Fruit fly (Drosophila melanogaster) whole organism, embryonic: ENCODE measurements around the gene MTF-1.

ENCODE experiments used
- Adf1 ChIP-seq: fragments of 200-800 bp; sonication (Bioruptor generic); IDR thresholded peaks from 2 replicates; pipeline ENCODE4 v1.3.6; 2022; ENCODE audit warnings: missing biosample characterization, missing genetic modification characterization
- Aef1 ChIP-seq: fragments of 200-800 bp; sonication (Bioruptor generic); IDR thresholded peaks from 3 replicates; pipeline ENCODE4 v1.3.6; 2022; ENCODE audit warnings: missing biosample characterization, missing genetic modification characterization
- Asciz ChIP-seq: fragments of 200-800 bp; sonication (Bioruptor generic); optimal IDR thresholded peaks from 2 replicates; lab custom pipeline; 2017; ENCODE audit warnings: missing biosample characterization, mild to moderate bottlenecking, missing genetic modification characterization, missing genetic modification reagents
- B-H1 ChIP-seq: fragments of 200-800 bp; sonication (Bioruptor generic); IDR thresholded peaks from 3 replicates; pipeline ENCODE4 v1.3.6; 2022; ENCODE audit warnings: missing biosample characterization, missing genetic modification characterization
- CG10366 ChIP-seq: fragments of 200-800 bp; sonication (Bioruptor generic); IDR thresholded peaks from 2 replicates; pipeline ENCODE4 v1.3.6; 2022; ENCODE audit warnings: missing biosample characterization, missing genetic modification characterization
- CG13424 ChIP-seq: fragments of 200-800 bp; sonication (Bioruptor generic); optimal IDR thresholded peaks from 2 replicates; lab custom pipeline; 2019; ENCODE audit warnings: missing biosample characterization, mild to moderate bottlenecking, missing genetic modification characterization, moderate library complexity
- CG14667 ChIP-seq: fragments of 200-800 bp; sonication (Bioruptor generic); IDR thresholded peaks from 2 replicates; pipeline ENCODE4 v1.3.6; 2022; ENCODE audit warnings: missing biosample characterization, missing genetic modification characterization
- CG14965 ChIP-seq: fragments of 200-800 bp; sonication (Bioruptor generic); optimal IDR thresholded peaks from 2 replicates; lab custom pipeline; 2016; ENCODE audit warnings: missing biosample characterization, missing genetic modification characterization, borderline replicate concordance
- CG15011 ChIP-seq: fragments of 200-800 bp; sonication (Bioruptor generic); optimal IDR thresholded peaks from 3 replicates; lab custom pipeline; 2018; ENCODE audit warnings: missing biosample characterization, mild to moderate bottlenecking, missing genetic modification characterization
- CG15601 ChIP-seq: fragments of 200-800 bp; sonication (Bioruptor generic); optimal IDR thresholded peaks from 3 replicates; lab custom pipeline; 2019; ENCODE audit warnings: missing biosample characterization, mild to moderate bottlenecking, missing genetic modification characterization, moderate library complexity
- CG17568 ChIP-seq: fragments of 200-800 bp; sonication (Bioruptor generic); optimal IDR thresholded peaks from 2 replicates; lab custom pipeline; 2018; ENCODE audit warnings: missing biosample characterization, mild to moderate bottlenecking, missing genetic modification characterization, moderate library complexity
- CG2889 ChIP-seq: fragments of 200-800 bp; sonication (Bioruptor generic); IDR thresholded peaks from 3 replicates; pipeline ENCODE4 v1.3.6; 2022; ENCODE audit warnings: missing biosample characterization, missing genetic modification characterization
- CG30403 ChIP-seq: fragments of 200-800 bp; sonication (Bioruptor generic); optimal IDR thresholded peaks from 3 replicates; lab custom pipeline; 2016; ENCODE audit warnings: missing biosample characterization, missing genetic modification characterization
- CG31224 ChIP-seq: fragments of 200-800 bp; sonication (Bioruptor generic); IDR thresholded peaks from 2 replicates; pipeline ENCODE4 v1.3.6; 2022; ENCODE audit warnings: missing biosample characterization, missing genetic modification characterization
- CG42726 ChIP-seq: fragments of 200-800 bp; sonication (Bioruptor generic); IDR thresholded peaks from 2 replicates; pipeline ENCODE4 v1.3.6; 2022; ENCODE audit warnings: missing biosample characterization, missing genetic modification characterization; ENCODE audit not compliant: partially characterized antibody
- CG5180 ChIP-seq: fragments of 200-800 bp; sonication (Bioruptor generic); optimal IDR thresholded peaks from 3 replicates; lab custom pipeline; 2017; ENCODE audit warnings: missing biosample characterization, missing genetic modification characterization, mild to moderate bottlenecking, moderate library complexity, missing genetic modification reagents
- CG5953 ChIP-seq: fragments of 200-800 bp; sonication (Bioruptor generic); IDR thresholded peaks from 2 replicates; pipeline ENCODE4 v1.3.6; 2022; ENCODE audit warnings: missing biosample characterization, missing genetic modification characterization
- CG6254 ChIP-seq: fragments of 200-800 bp; sonication (Bioruptor generic); optimal IDR thresholded peaks from 3 replicates; lab custom pipeline; 2017; ENCODE audit warnings: mild to moderate bottlenecking, missing biosample characterization, missing genetic modification reagents, missing genetic modification characterization
- CG6813 ChIP-seq: fragments of 200-800 bp; sonication (Bioruptor generic); optimal IDR thresholded peaks from 2 replicates; lab custom pipeline; 2017; ENCODE audit warnings: missing biosample characterization, missing genetic modification characterization, mild to moderate bottlenecking, moderate library complexity, missing genetic modification reagents
- CG6854 ChIP-seq: fragments of 200-800 bp; sonication (Bioruptor generic); optimal IDR thresholded peaks from 3 replicates; lab custom pipeline; 2017; ENCODE audit warnings: missing biosample characterization, mild to moderate bottlenecking, missing genetic modification characterization
- Elba2 ChIP-seq: fragments of 200-800 bp; sonication (Bioruptor generic); optimal IDR thresholded peaks from 3 replicates; lab custom pipeline; 2016; ENCODE audit warnings: missing biosample characterization, missing genetic modification characterization
- NC2α ChIP-seq: fragments of 200-800 bp; sonication (Bioruptor generic); optimal IDR thresholded peaks from 2 replicates; lab custom pipeline; 2016; ENCODE audit warnings: missing biosample characterization, missing genetic modification characterization
- NFAT ChIP-seq: fragments of 200-800 bp; sonication (Bioruptor generic); IDR thresholded peaks from 2 replicates; pipeline ENCODE4 v1.3.6; 2022; ENCODE audit warnings: missing biosample characterization, missing genetic modification characterization
- Nf-YB ChIP-seq: fragments of 200-800 bp; sonication (Bioruptor generic); optimal IDR thresholded peaks from 3 replicates; lab custom pipeline; 2019; ENCODE audit warnings: missing biosample characterization, mild to moderate bottlenecking, missing genetic modification characterization, moderate library complexity
- Poxn ChIP-seq: fragments of 200-800 bp; sonication (Bioruptor generic); IDR thresholded peaks from 2 replicates; pipeline ENCODE4 v1.3.6; 2022; ENCODE audit warnings: missing biosample characterization, missing genetic modification characterization
- Sox100B ChIP-seq: fragments of 200-800 bp; sonication (Bioruptor generic); optimal IDR thresholded peaks from 3 replicates; lab custom pipeline; 2018; ENCODE audit warnings: missing biosample characterization, mild to moderate bottlenecking, missing genetic modification characterization
- Spps ChIP-seq: fragments of 200-800 bp; sonication (Bioruptor generic); optimal IDR thresholded peaks from 2 replicates; lab custom pipeline; 2018; ENCODE audit warnings: missing biosample characterization, mild to moderate bottlenecking, missing genetic modification characterization
- Xbp1 ChIP-seq: fragments of 200-800 bp; sonication (Bioruptor generic); optimal IDR thresholded peaks from 3 replicates; lab custom pipeline; 2016; ENCODE audit warnings: missing biosample characterization, mild to moderate bottlenecking, missing genetic modification characterization
- ase ChIP-seq: fragments of 200-800 bp; sonication (Bioruptor generic); IDR thresholded peaks from 3 replicates; pipeline ENCODE4 v1.3.6; 2022; ENCODE audit warnings: missing biosample characterization, missing genetic modification characterization
- az2 ChIP-seq: fragments of 200-800 bp; sonication (Bioruptor generic); optimal IDR thresholded peaks from 3 replicates; lab custom pipeline; 2016; ENCODE audit warnings: missing biosample characterization, missing genetic modification characterization
- bcd ChIP-seq: fragments of 200-800 bp; sonication (Bioruptor generic); optimal IDR thresholded peaks from 2 replicates; lab custom pipeline; 2017; ENCODE audit warnings: missing biosample characterization, mild to moderate bottlenecking, missing genetic modification characterization
- br ChIP-seq: fragments of >200 bp; optimal IDR thresholded peaks from 2 replicates; lab custom pipeline; 2017
- dati ChIP-seq: fragments of 200-800 bp; sonication (Bioruptor generic); IDR thresholded peaks from 2 replicates; pipeline ENCODE4 v1.3.6; 2022; ENCODE audit warnings: missing biosample characterization, missing genetic modification characterization
- fd3F ChIP-seq: fragments of 200-800 bp; sonication (Bioruptor generic); optimal IDR thresholded peaks from 2 replicates; lab custom pipeline; 2018; ENCODE audit warnings: missing biosample characterization, mild to moderate bottlenecking, missing genetic modification characterization, moderate library complexity
- gfzf ChIP-seq: fragments of 200-800 bp; sonication (Bioruptor generic); optimal IDR thresholded peaks from 2 replicates; lab custom pipeline; 2016; ENCODE audit warnings: missing biosample characterization, mild to moderate bottlenecking, missing genetic modification characterization, moderate library complexity
- hbn ChIP-seq: fragments of 200-800 bp; sonication (Bioruptor generic); IDR thresholded peaks from 2 replicates; pipeline ENCODE4 v1.3.6; 2022; ENCODE audit warnings: missing biosample characterization, missing genetic modification characterization; ENCODE audit not compliant: partially characterized antibody
- her ChIP-seq: fragments of 200-800 bp; sonication (Bioruptor generic); optimal IDR thresholded peaks from 2 replicates; lab custom pipeline; 2016; ENCODE audit warnings: missing biosample characterization, missing genetic modification characterization
- hkb ChIP-seq, 2 experiments: fragments of 200-800 bp in 1 of 2; fragments of >200 bp in 1 of 2; sonication (Bioruptor generic) in 1 of 2; IDR thresholded peaks in 1 of 2; optimal IDR thresholded peaks in 1 of 2; 2 replicates each; pipeline versions ENCODE4 v1.3.6 to Lab custom; 2017 to 2022; ENCODE audit warnings: missing biosample characterization in 1 of 2, missing genetic modification characterization in 1 of 2
- kah ChIP-seq: fragments of 200-800 bp; sonication (Bioruptor generic); optimal IDR thresholded peaks from 2 replicates; lab custom pipeline; 2018; ENCODE audit warnings: missing biosample characterization, mild to moderate bottlenecking, missing genetic modification characterization
- kni ChIP-seq: fragments of 200-800 bp; sonication (Bioruptor generic); optimal IDR thresholded peaks from 3 replicates; lab custom pipeline; 2017; ENCODE audit warnings: mild to moderate bottlenecking, missing biosample characterization, missing genetic modification reagents, missing genetic modification characterization
- lilli ChIP-seq: fragments of 200-800 bp; sonication (Bioruptor generic); optimal IDR thresholded peaks from 3 replicates; lab custom pipeline; 2016; ENCODE audit warnings: missing biosample characterization, missing genetic modification characterization
- mam ChIP-seq: fragments of 200-800 bp; sonication (Bioruptor generic); optimal IDR thresholded peaks from 3 replicates; lab custom pipeline; 2016; ENCODE audit warnings: missing biosample characterization, missing genetic modification characterization
- repo ChIP-seq: fragments of 200-800 bp; sonication (Bioruptor generic); optimal IDR thresholded peaks from 2 replicates; lab custom pipeline; 2016; ENCODE audit warnings: missing biosample characterization, missing genetic modification characterization
- sens-2 ChIP-seq: fragments of 200-800 bp; sonication (Bioruptor generic); IDR thresholded peaks from 2 replicates; pipeline ENCODE4 v1.3.6; 2022; ENCODE audit warnings: missing biosample characterization, missing genetic modification characterization
- tin ChIP-seq: fragments of 200-800 bp; sonication (Bioruptor generic); optimal IDR thresholded peaks from 3 replicates; lab custom pipeline; 2016; ENCODE audit warnings: missing biosample characterization, missing genetic modification characterization
- usp ChIP-seq: fragments of >200 bp; optimal IDR thresholded peaks from 2 replicates; lab custom pipeline; 2017; ENCODE audit warnings: missing biosample characterization, missing genetic modification characterization
- wor ChIP-seq: fragments of 200-800 bp; sonication (Bioruptor generic); IDR thresholded peaks from 2 replicates; pipeline ENCODE4 v1.3.6; 2022; ENCODE audit warnings: missing biosample characterization, missing genetic modification characterization
- z ChIP-seq: fragments of 200-800 bp; sonication (Bioruptor generic); IDR thresholded peaks from 3 replicates; pipeline ENCODE4 v1.3.6; 2022; ENCODE audit warnings: missing biosample characterization, missing genetic modification characterization
- zen ChIP-seq: fragments of 200-800 bp; sonication (Bioruptor generic); optimal IDR thresholded peaks from 3 replicates; lab custom pipeline; 2018; ENCODE audit warnings: missing biosample characterization, mild to moderate bottlenecking, missing genetic modification characterization, moderate library complexity

Gene MTF-1

DNA sequence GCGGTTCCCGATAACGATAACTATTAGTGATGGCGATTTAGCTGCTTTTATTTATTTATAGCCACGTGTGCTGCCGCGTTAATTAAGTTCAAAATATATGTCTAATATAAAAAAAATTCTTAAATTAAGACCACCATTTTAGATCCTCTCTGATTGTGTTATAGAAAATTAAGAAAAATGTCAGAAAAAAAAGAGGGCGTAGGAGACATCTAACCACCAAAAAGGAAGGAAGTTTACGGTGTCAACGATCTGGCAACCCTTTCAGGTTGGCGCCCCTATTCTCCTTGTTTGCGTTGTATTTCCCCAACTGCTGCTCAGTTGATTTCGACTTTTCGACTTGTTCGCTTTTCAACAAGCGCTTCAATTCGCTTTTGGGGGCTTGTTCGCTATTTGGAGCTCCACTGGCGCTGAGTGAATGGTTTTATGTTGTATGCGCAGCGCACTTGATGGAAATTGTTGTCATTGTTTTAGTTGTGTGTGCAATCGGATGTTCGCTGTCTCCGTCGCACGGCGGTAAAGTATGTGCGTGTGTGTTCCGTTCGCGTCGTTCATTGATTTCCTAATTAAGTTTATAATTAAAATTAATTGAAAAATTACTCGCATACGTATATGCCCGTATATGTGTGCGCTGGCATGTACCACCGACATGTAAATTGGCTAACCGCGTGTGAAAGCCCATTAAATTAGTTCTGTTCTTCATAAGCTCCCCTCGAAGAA, 30.8 kb downstream of the MTF-1 start, which contains the start of the genes CG3434 and CG44838 (continued):
- TF ChIP-seq CG14667 = peak; percentile 47; the same call in 1 of the 2 replicates
- TF ChIP-seq Adf1 = peak; percentile 62
- peak; percentile 39 for TF ChIP-seq NC2α (GFP tag; lab: Kevin White, UChicago)
- peak; percentile 73 for TF ChIP-seq ase (GFP tag; lab: Robert Waterston, UW)
- TF ChIP-seq Nf-YB (GFP tag; lab: Kevin White, UChicago) = peak; percentile 72
- peak; percentile 98 for TF ChIP-seq CG15601 (tag; lab: Kevin White, UChicago)
- TF ChIP-seq CG5180 = peak; percentile 87
- TF ChIP-seq bcd (GFP tag; lab: Kevin White, UChicago) = peak; percentile 78
- peak; percentile 16 for TF ChIP-seq gfzf (GFP tag; lab: Kevin White, UChicago)
- peak; percentile 76 for TF ChIP-seq mam (GFP tag; lab: Kevin White, UChicago)
- TF ChIP-seq Asciz (GFP tag; lab: Kevin White, UChicago) = peak; percentile 58
- peak; percentile 64 for TF ChIP-seq Spps
- peak; percentile 75 for TF ChIP-seq kni (GFP tag; lab: Kevin White, UChicago)
- no peak for TF ChIP-seq usp (GFP tag; lab: Kevin White, UChicago)
- peak; percentile 61 for TF ChIP-seq wor (GFP tag; lab: Robert Waterston, UW)
- no peak for TF ChIP-seq her (GFP tag; lab: Kevin White, UChicago)
- no peak for TF ChIP-seq CG42726
- peak; percentile 57 for TF ChIP-seq Aef1 (GFP tag; lab: Robert Waterston, UW)
- TF ChIP-seq CG13424 (tag; lab: Kevin White, UChicago) = peak; percentile 87
- peak; percentile 90 for TF ChIP-seq lilli (GFP tag; lab: Kevin White, UChicago)
- TF ChIP-seq Sox100B (GFP tag; lab: Kevin White, UChicago) = peak; percentile 71
- TF ChIP-seq CG17568 = peak; percentile 64
- peak; percentile 68 for TF ChIP-seq fd3F
- peak; percentile 56 for TF ChIP-seq NFAT
- TF ChIP-seq tin (GFP tag; lab: Kevin White, UChicago) = peak; percentile 84
- TF ChIP-seq CG6813 = peak; percentile 7
- peak; percentile 54 for TF ChIP-seq CG15011 (GFP tag; lab: Kevin White, UChicago)
- no peak; the same call in 1 of the 2 replicates for TF ChIP-seq CG31224
- peak; percentile 67 for TF ChIP-seq Elba2 (GFP tag; lab: Kevin White, UChicago)
- peak; percentile 70 for TF ChIP-seq CG6854 (GFP tag; lab: Kevin White, UChicago)
- TF ChIP-seq CG10366 (GFP tag; lab: Robert Waterston, UW) = peak; percentile 80
- peak; percentile 74 for TF ChIP-seq zen (tag; lab: Kevin White, UChicago)
- peak; percentile 78 for TF ChIP-seq az2 (GFP tag; lab: Kevin White, UChicago)
- peak; percentile 40 for TF ChIP-seq CG6254 (GFP tag; lab: Kevin White, UChicago)
- no peak for TF ChIP-seq repo (GFP tag; lab: Kevin White, UChicago)
- no peak for TF ChIP-seq kah (GFP tag; lab: Kevin White, UChicago)
- TF ChIP-seq hkb (optimal IDR thresholded peaks at IDR 0.05; lab: Kevin White, UChicago) = no peak
- peak; percentile 80 for TF ChIP-seq hkb (GFP tag; IDR thresholded peaks at IDR 0.05; lab: Robert Waterston, UW)
- peak; percentile 60; the same call in 2 of the 3 replicates for TF ChIP-seq CG2889 (GFP tag; lab: Robert Waterston, UW)
- no peak for TF ChIP-seq sens-2 (GFP tag; lab: Robert Waterston, UW)
- TF ChIP-seq CG14965 (GFP tag; lab: Kevin White, UChicago) = no peak
- no peak for TF ChIP-seq br (lab: Kevin White, UChicago)
- no peak for TF ChIP-seq hbn (GFP tag; lab: Robert Waterston, UW)
- TF ChIP-seq CG5953 (GFP tag; lab: Robert Waterston, UW) = no peak
- peak; percentile 45; the same call in 1 of the 2 replicates for TF ChIP-seq dati
- peak; percentile 88 for TF ChIP-seq Xbp1 (GFP tag; lab: Kevin White, UChicago)
- no peak for TF ChIP-seq z (GFP tag; lab: Robert Waterston, UW)
- peak; percentile 88 for TF ChIP-seq CG30403 (GFP tag; lab: Kevin White, UChicago)
- TF ChIP-seq Poxn (GFP tag; lab: Robert Waterston, UW) = 0 out of 2 replicates have a peak, but pooled peaks have one; percentile 28
- TF ChIP-seq B-H1 (GFP tag; lab: Robert Waterston, UW) = peak; percentile 69
